Worm (Caenorhabditis elegans) whole organism, mixed stage, embryonic: Measurements from ENCODE around the gene elk-2.
"Not testable (repeated sequence)": the region's sequence is repeated elsewhere in the genome, so short reads cannot be mapped to it uniquely, and the experiment has no call there.

ENCODE experiments used
- lin-13 ChIP-seq: fragments of 150-350 bp; optimal IDR thresholded peaks from 2 replicates; lab custom pipeline; 2014; ENCODE audit warnings: missing biosample characterization, missing genetic modification characterization
- pha-4 ChIP-seq: fragments of 150-350 bp; optimal IDR thresholded peaks from 2 replicates; lab custom pipeline; 2018; ENCODE audit warnings: missing biosample characterization, missing genetic modification reagents, missing genetic modification characterization
- unc-120 ChIP-seq: sonication (generic microtip); optimal IDR thresholded peaks from 2 replicates; lab custom pipeline; 2017; ENCODE audit warnings: missing genetic modification characterization, missing compliant biosample characterization; ENCODE audit not compliant: poor library complexity, severe bottlenecking
- unc-39 ChIP-seq: fragments of 150-350 bp; optimal IDR thresholded peaks from 2 replicates; lab custom pipeline; 2014; ENCODE audit warnings: missing biosample characterization, missing genetic modification characterization
- unc-62 ChIP-seq: fragments of 150-350 bp; optimal IDR thresholded peaks from 2 replicates; lab custom pipeline; 2014; ENCODE audit warnings: missing biosample characterization, missing genetic modification reagents, missing genetic modification characterization

- TF ChIP-seq unc-62 (GFP tag; lab: Kevin White, UChicago); lin-13; unc-39 (tag; lab: Kevin White, UChicago); pha-4 (tag; lab: Kevin White, UChicago); unc-120 (tag; lab: Kevin White, UChicago): not testable (repeated sequence)
Measured at ce11 chrX:104737-105136, 4.1 kb downstream of the elk-2 start, which contains the start of gene Y73B3A.4.
